Fruit fly (Drosophila melanogaster): ENCODE data around the gene CG13312.
A peak's percentile ranks its signal among the peaks of the same experiment; 100 is the strongest.

Gene CG13312

dm6 chr3L:8767876-8768275 is 39.1 kb downstream of the CG13312 start (continued):
- TF ChIP-seq CG6689 (GFP tag; IDR thresholded peaks at IDR 0.05) (no peak), CG11723 (GFP tag; optimal IDR thresholded peaks at IDR 0.05) (peak; percentile 26), CG10979 (tag; optimal IDR thresholded peaks at IDR 0.05) (no peak), slp2 (GFP tag; optimal IDR thresholded peaks at IDR 0.05) (no peak), dmrt11E (tag; optimal IDR thresholded peaks at IDR 0.05) (no peak), CG1529 (GFP tag; optimal IDR thresholded peaks at IDR 0.05) (no peak), schlank (tag; optimal IDR thresholded peaks at IDR 0.05) (no peak), Rx (GFP tag; IDR thresholded peaks at IDR 0.05) (no peak), vvl (GFP tag; IDR thresholded peaks at IDR 0.05) (no peak), ems (GFP tag; optimal IDR thresholded peaks at IDR 0.05) (peak; percentile 5), Oaz (GFP tag; IDR thresholded peaks at IDR 0.05) (no peak), Lhr (GFP tag; optimal IDR thresholded peaks at IDR 0.05) (no peak), kah (GFP tag; optimal IDR thresholded peaks at IDR 0.05) (no peak), HLH4C (GFP tag; IDR thresholded peaks at IDR 0.05; ENCODE audit: partially characterized antibody) (no peak), CG5953 (GFP tag; IDR thresholded peaks at IDR 0.05) (no peak), Ets97D (GFP tag; optimal IDR thresholded peaks at IDR 0.05) (no peak), HLHmδ (GFP tag; optimal IDR thresholded peaks at IDR 0.05) (no peak), h (optimal IDR thresholded peaks at IDR 0.05) (no peak), CG8765 (GFP tag; IDR thresholded peaks at IDR 0.05) (no peak), CG3065 (GFP tag; optimal IDR thresholded peaks at IDR 0.05) (no peak), CG4730 (GFP tag; IDR thresholded peaks at IDR 0.05) (no peak), odd (GFP tag; optimal IDR thresholded peaks at IDR 0.05) (no peak), D19B (GFP tag; optimal IDR thresholded peaks at IDR 0.05) (peak; percentile 11), CG14965 (GFP tag; optimal IDR thresholded peaks at IDR 0.05; ENCODE audit: borderline replicate concordance) (no peak), B-H2 (GFP tag; optimal IDR thresholded peaks at IDR 0.05) (no peak), CG11456 (GFP tag; IDR thresholded peaks at IDR 0.05) (no peak), CG1792 (GFP tag; optimal IDR thresholded peaks at IDR 0.05) (no peak), vfl (GFP tag; optimal IDR thresholded peaks at IDR 0.05) (peak; percentile 4), Dek (tag; optimal IDR thresholded peaks at IDR 0.05) (no peak), Chrac-16 (GFP tag; optimal IDR thresholded peaks at IDR 0.05) (peak; percentile 11), Nf-YB (GFP tag; optimal IDR thresholded peaks at IDR 0.05) (no peak), abd-A (tag; optimal IDR thresholded peaks at IDR 0.05) (no peak), B-H1 (GFP tag; IDR thresholded peaks at IDR 0.05) (no peak), cg (GFP tag; optimal IDR thresholded peaks at IDR 0.05) (no peak), CG10366 (GFP tag; IDR thresholded peaks at IDR 0.05) (no peak), HLH54F (GFP tag; optimal IDR thresholded peaks at IDR 0.05) (peak; percentile 28), CG2712 (tag; optimal IDR thresholded peaks at IDR 0.05) (peak; percentile 19), CHES-1-like (GFP tag; optimal IDR thresholded peaks at IDR 0.05) (peak; percentile 60), aop (GFP tag; IDR thresholded peaks at IDR 0.05) (no peak), CG17802 (tag; optimal IDR thresholded peaks at IDR 0.05) (no peak), Fer3 (tag; optimal IDR thresholded peaks at IDR 0.05) (peak; percentile 35), NC2α (GFP tag; optimal IDR thresholded peaks at IDR 0.05) (no peak), Bdp1 (GFP tag; optimal IDR thresholded peaks at IDR 0.05) (peak; percentile 2), CG16815 (GFP tag; optimal IDR thresholded peaks at IDR 0.05) (peak; percentile 46), CG30431 (GFP tag; optimal IDR thresholded peaks at IDR 0.05) (no peak), Jarid2 (GFP tag; optimal IDR thresholded peaks at IDR 0.05) (no peak), CG30403 (GFP tag; optimal IDR thresholded peaks at IDR 0.05) (peak; percentile 69), sisA (GFP tag; IDR thresholded peaks at IDR 0.05) (no peak), Hmr (GFP tag; optimal IDR thresholded peaks at IDR 0.05) (peak; percentile 70), CG5180 (GFP tag; optimal IDR thresholded peaks at IDR 0.05) (peak; percentile 3), CG13775 (GFP tag; optimal IDR thresholded peaks at IDR 0.05) (peak; percentile 50), Awh (GFP tag; IDR thresholded peaks at IDR 0.05) (no peak), ranshi (GFP tag; IDR thresholded peaks at IDR 0.05) (peak; percentile 11; the same call in 1 of the 2 replicates)
